Worm (Caenorhabditis elegans): ENCODE results near the gene tag-241.

DNA sequence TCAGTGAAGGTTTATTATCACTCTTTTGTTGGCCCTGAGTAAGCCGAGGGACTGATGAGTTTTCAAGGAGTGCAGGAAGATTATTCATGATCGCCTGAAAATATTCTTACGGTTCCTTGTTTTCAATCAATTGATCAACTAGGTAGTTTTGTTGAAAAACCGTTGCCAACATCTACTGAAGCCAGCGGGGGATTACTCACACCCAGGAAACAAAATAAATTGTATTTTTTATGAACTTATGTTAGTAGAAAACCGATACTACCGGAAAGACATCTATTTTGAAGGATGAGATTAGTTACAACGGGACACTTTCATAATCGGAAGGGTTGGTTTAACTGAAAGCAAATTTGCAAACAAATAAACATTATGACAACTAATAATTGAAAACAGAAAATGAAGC is 54.3 kb downstream of the tag-241 start, which contains the start of gene Y62H9A.2:
- no peak for TF ChIP-seq elt-3 (tag; optimal IDR thresholded peaks at IDR 0.05)
- no peak for TF ChIP-seq unc-62 (GFP tag; optimal IDR thresholded peaks at IDR 0.05)
- TF ChIP-seq blmp-1 (tag; optimal IDR thresholded peaks at IDR 0.05) = no peak
- TF ChIP-seq ztf-11 (tag; optimal IDR thresholded peaks at IDR 0.05) = no peak

Data from whole organism, mixed stage, embryonic.